Fruit fly (Drosophila melanogaster) Kc167 (cell line): ENCODE measurements around the gene Or85c.

ENCODE experiments used
- Myc ChIP-seq: fragments of >200 bp; optimal IDR thresholded peaks from 2 replicates; lab custom pipeline; 2017; ENCODE audit warnings: missing external identifiers
- h ChIP-seq: fragments of >200 bp; optimal IDR thresholded peaks from 3 replicates; lab custom pipeline; 2018; ENCODE audit warnings: missing external identifiers

dm6 chr3R:8469716-8470393 is 43.0 kb downstream of the Or85c start:
- no peak for TF ChIP-seq Myc (lab: Kevin White, UChicago)
- TF ChIP-seq h (lab: Kevin White, UChicago): no peak
